Worm (Caenorhabditis elegans): ENCODE results near the gene C03G6.17.

DNA sequence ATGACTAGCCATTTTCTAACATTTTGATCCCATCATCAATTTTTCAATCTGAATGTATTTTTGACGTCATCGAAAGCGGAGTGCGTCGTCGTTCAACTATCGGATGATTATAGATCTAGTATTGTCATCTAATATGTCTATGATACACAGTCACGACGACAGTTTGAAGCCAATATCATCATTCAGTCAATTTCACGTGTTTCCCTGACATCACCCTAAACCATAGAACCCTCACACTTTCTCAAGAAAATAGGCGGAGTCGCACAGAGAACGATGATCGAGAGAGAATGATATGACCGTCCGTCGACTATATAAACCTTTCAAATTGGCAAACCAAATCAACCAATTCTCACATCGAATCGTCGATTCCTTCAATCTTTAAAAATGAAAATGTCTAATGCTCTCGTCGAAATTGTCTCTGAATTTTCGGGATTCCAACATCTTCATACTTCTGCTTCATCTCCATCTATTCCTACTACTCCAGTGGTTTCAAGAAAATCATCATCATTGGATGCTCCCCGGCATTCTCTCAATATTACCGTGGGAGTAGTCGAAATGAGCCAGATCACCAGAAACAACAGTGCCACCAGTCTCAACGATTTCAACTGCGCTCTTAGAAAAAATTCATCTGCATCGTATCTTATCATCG, 35.0 kb upstream of the C03G6.17 start, which contains the start of gene F18E3.13:
- TF ChIP-seq him-1 (tag; optimal IDR thresholded peaks at IDR 0.05) (no peak), W03F9.2 (tag; optimal IDR thresholded peaks at IDR 0.05) (no peak)

Data from whole organism, L4/young adult.